Fruit fly (Drosophila melanogaster): ENCODE measurements around the gene srl.

srl gene

DNA sequence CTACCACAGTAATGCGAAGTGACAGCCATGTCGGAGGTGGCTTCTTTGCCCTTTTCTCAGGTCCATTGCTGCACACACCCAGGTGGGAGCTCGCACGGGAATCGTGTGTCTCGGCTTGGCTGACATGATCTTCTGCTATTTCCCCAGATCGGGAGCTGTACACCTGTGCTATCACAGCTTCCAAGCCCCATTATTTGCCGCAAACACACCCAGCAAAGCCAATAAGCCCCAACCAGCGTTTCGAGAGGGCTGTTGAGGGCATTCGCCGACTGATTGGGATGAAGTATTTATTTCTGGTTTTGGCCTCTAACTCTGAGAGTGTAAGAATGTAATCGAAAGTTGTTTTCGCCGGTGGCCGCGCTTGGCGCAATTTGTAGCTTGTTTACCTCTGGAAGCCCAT lies 28.5 kb upstream of the srl start:
- no peak for TF ChIP-seq CG15710 (tag; optimal IDR thresholded peaks at IDR 0.05)
- no peak for TF ChIP-seq CG17806 (tag; optimal IDR thresholded peaks at IDR 0.05)
- TF ChIP-seq rn (GFP tag; IDR thresholded peaks at IDR 0.05), result no peak
- no peak for TF ChIP-seq CG4496 (GFP tag; IDR thresholded peaks at IDR 0.05)

dm6 chr3R:4453213-4453956 lies 24.2 kb upstream of the srl start:
- peak; percentile 93 for TF ChIP-seq CG4496 (GFP tag; IDR thresholded peaks at IDR 0.05)
- peak; percentile 13 for TF ChIP-seq CG14655 (GFP tag; optimal IDR thresholded peaks at IDR 0.05)
- TF ChIP-seq CG15710 (tag; optimal IDR thresholded peaks at IDR 0.05), result no peak
- no peak for TF ChIP-seq CG34367 (tag; optimal IDR thresholded peaks at IDR 0.05)
- peak; percentile 32 for TF ChIP-seq Pif1B (GFP tag; optimal IDR thresholded peaks at IDR 0.05)
- peak; percentile 74 for TF ChIP-seq CG12605 (GFP tag; IDR thresholded peaks at IDR 0.05)
- no peak for TF ChIP-seq Snoo (tag; optimal IDR thresholded peaks at IDR 0.05)
- no peak for TF ChIP-seq CG9948 (tag; optimal IDR thresholded peaks at IDR 0.05)
- peak; percentile 2 for TF ChIP-seq gl (tag; optimal IDR thresholded peaks at IDR 0.05)
- peak; percentile 16 for TF ChIP-seq EcR (GFP tag; optimal IDR thresholded peaks at IDR 0.05)
- TF ChIP-seq CG17806 (tag; optimal IDR thresholded peaks at IDR 0.05), result no peak
- TF ChIP-seq Ets98B (GFP tag; IDR thresholded peaks at IDR 0.05), result peak; percentile 75
- TF ChIP-seq CG8301 (tag; optimal IDR thresholded peaks at IDR 0.05), result no peak
- TF ChIP-seq Pif1A (GFP tag; optimal IDR thresholded peaks at IDR 0.05), result peak; percentile 19
- TF ChIP-seq rn (GFP tag; IDR thresholded peaks at IDR 0.05), result no peak
- TF ChIP-seq CG32121 (GFP tag; IDR thresholded peaks at IDR 0.05), result peak; percentile 51
- peak; percentile 25 for TF ChIP-seq CG8159 (tag; optimal IDR thresholded peaks at IDR 0.05)
- peak; percentile 68; the same call in 1 of the 3 replicates for TF ChIP-seq fd96Ca (GFP tag; IDR thresholded peaks at IDR 0.05)
- no peak for TF ChIP-seq CG10348 (GFP tag; IDR thresholded peaks at IDR 0.05)
- TF ChIP-seq CG13204 (GFP tag; optimal IDR thresholded peaks at IDR 0.05), result peak; percentile 93
- TF ChIP-seq D1 (tag; optimal IDR thresholded peaks at IDR 0.05), result no peak

DNA sequence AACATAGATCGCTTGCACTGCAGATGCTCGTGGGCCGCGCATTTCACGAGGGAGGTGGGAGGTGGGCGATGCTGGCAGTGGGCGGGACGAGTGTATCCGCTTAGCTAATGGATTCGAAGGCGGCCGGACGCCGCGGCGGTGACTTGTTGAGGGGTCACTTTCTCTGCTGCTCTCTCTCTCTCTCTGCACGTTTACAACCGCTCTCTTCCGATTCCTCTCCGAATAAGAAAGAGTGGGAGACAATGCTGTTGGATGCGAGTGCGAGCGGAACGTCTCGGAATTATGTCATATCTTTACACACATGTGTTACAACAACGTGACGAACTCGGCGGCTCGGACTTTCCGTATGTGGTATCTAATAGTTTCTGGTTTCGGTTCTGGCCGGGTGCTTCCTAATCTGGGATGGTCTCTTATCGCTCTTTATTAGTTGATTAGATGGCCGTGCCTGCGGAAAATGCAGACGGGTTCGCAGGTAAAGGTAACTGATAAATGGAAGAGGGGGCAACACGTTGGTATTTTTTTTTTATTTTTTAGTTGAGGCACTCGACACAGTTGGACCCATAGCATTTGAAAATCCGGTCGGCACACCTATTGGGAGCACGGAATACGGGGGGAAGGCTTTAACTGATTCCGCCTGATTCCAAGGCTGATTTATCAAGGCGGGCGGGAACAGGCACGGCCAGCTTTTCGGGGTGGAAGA lies 23.4 kb upstream of the srl start:
- peak; percentile 86 for TF ChIP-seq CG13204 (GFP tag; optimal IDR thresholded peaks at IDR 0.05)
- TF ChIP-seq CG8301 (tag; optimal IDR thresholded peaks at IDR 0.05), result no peak
- peak; percentile 71 for TF ChIP-seq CG4496 (GFP tag; IDR thresholded peaks at IDR 0.05)
- peak; percentile 56 for TF ChIP-seq Ets98B (GFP tag; IDR thresholded peaks at IDR 0.05)
- TF ChIP-seq CG12605 (GFP tag; IDR thresholded peaks at IDR 0.05), result peak; percentile 57
- no peak for TF ChIP-seq Pif1A (GFP tag; optimal IDR thresholded peaks at IDR 0.05)
- peak; percentile 2 for TF ChIP-seq EcR (GFP tag; optimal IDR thresholded peaks at IDR 0.05)
- TF ChIP-seq fd96Ca (GFP tag; IDR thresholded peaks at IDR 0.05), result peak; percentile 58; the same call in 2 of the 3 replicates
- 0 out of 2 replicates have a peak, but pooled peaks have one; percentile 14 for TF ChIP-seq CG32121 (GFP tag; IDR thresholded peaks at IDR 0.05)

dm6 chr3R:4450721-4451120 lies 21.6 kb upstream of the srl start:
- TF ChIP-seq CG17806 (tag; optimal IDR thresholded peaks at IDR 0.05) (no peak), EcR (GFP tag; optimal IDR thresholded peaks at IDR 0.05) (no peak), gl (tag; optimal IDR thresholded peaks at IDR 0.05) (no peak), CG34367 (tag; optimal IDR thresholded peaks at IDR 0.05) (no peak), CG4496 (GFP tag; IDR thresholded peaks at IDR 0.05) (peak; percentile 34; the same call in 1 of the 3 replicates), CG13204 (GFP tag; optimal IDR thresholded peaks at IDR 0.05) (peak; percentile 53), Ets98B (GFP tag; IDR thresholded peaks at IDR 0.05) (no peak), Pif1A (GFP tag; optimal IDR thresholded peaks at IDR 0.05) (no peak), CG32121 (GFP tag; IDR thresholded peaks at IDR 0.05) (peak; percentile 41; the same call in 1 of the 2 replicates), CG14655 (GFP tag; optimal IDR thresholded peaks at IDR 0.05) (no peak)

DNA sequence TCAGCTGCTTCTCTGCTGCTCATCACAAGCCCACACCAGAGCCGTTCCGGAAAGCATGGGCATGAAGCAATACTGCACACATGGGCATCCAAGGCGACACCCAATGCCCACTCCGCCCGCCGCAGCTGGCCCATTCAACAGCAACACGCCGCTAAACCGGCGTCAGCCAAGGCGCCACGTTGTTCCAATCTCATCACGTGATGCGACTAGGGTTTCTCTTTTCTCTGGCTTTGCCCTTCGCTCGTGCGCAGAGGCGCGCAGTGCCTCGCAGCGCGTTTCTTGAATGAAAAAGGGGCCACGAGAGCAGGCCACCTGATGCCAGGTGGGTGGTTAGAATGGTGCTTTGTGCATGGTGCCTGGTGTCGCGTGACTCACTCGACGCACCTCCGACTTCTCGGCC lies 20.1 kb upstream of the srl start:
- TF ChIP-seq CG8301 (tag; optimal IDR thresholded peaks at IDR 0.05), result no peak
- 0 out of 3 replicates have a peak, but pooled peaks have one; percentile 17 for TF ChIP-seq fd96Ca (GFP tag; IDR thresholded peaks at IDR 0.05)
- peak; percentile 52 for TF ChIP-seq CG13204 (GFP tag; optimal IDR thresholded peaks at IDR 0.05)
- peak; percentile 48; the same call in 1 of the 2 replicates for TF ChIP-seq CG12605 (GFP tag; IDR thresholded peaks at IDR 0.05)

DNA sequence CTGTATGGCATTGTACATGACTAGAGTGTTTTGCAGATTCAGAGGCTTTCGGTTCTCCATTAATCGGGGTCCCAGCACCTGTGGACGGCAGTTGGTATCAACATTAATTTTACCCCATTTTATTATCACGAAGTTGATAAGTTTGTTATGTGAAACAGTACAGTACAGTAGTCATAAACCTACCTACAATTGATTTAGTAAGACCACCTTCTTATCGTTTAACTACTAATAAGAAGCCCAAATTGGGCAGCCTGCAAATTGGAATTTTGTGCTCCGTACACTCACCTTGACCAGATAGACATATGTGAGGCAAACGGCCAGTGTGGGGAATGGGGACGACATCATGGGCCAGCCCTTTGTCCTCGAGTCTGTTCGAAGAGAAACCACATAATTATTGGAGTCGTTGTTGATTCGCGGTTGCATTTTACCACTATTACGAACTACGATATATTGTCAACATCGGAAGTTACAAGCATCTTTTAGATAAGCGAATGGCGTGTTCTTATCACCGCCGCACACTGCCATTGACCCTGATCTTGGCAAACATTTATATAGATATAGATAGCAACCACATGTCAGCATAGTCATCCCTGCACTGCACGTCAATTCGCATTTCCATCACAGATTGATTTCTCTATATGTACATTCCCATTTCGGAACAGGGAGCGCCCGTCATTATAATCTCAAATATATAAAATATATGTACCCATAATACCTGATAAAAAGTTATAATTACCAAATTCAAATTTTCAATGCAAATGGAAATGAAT lies 17.5 kb upstream of the srl start:
- TF ChIP-seq CG9948 (tag; optimal IDR thresholded peaks at IDR 0.05) (no peak), EcR (GFP tag; optimal IDR thresholded peaks at IDR 0.05) (peak; percentile 59)
